Worm (Caenorhabditis elegans): ENCODE measurements around the gene Y59H11AR.10.

DNA sequence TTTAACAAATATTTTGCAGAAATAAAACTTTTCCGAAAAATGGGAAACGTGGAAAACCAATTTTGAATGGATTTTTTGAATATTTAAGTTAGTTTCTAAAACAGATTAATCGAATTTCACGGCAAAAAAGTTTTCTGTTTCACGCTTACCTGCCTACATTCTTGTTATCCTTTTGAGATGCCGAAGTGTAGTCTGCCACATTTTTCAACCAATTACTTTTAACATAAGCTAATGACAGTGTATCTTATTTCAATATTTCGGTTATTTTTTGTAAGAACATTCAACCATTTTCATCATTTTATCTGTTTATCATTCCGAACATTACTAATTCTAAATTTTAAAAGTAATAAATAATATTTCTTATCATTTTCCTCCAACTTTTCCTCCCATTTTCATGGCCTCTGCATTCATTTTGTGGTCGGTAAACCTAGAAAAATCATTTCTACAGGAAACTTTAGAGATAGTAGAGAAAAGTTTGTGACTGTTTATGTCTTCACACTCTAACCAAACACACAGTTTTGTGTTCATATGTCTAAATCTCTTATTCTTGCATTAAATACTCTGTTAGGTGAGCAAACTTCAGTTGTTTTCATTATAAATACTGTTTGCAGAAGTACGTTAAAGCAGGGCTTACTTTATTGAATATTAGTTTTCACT lies 9.0 kb downstream of the Y59H11AR.10 start, which contains the start of the genes F42A9.17 and cyp-33E2:
- TF ChIP-seq ref-1 (GFP tag; conservative IDR thresholded peaks at IDR 0.05) (no peak), med-1 (GFP tag; optimal IDR thresholded peaks at IDR 0.05; ENCODE audit: insufficient read depth) (no peak), klf-2 (GFP tag; conservative IDR thresholded peaks at IDR 0.05) (no peak), tab-1 (GFP tag; IDR thresholded peaks at IDR 0.05) (no peak), flt-1 (GFP tag; IDR thresholded peaks at IDR 0.05) (no peak)
